Fruit fly (Drosophila melanogaster): ENCODE results near the gene bai.

- TF ChIP-seq fd96Ca (GFP tag; IDR thresholded peaks at IDR 0.05) (no peak), CG8301 (tag; optimal IDR thresholded peaks at IDR 0.05) (no peak), Pif1B (GFP tag; optimal IDR thresholded peaks at IDR 0.05) (no peak), CG15710 (tag; optimal IDR thresholded peaks at IDR 0.05) (no peak), gl (tag; optimal IDR thresholded peaks at IDR 0.05) (no peak), CG34367 (tag; optimal IDR thresholded peaks at IDR 0.05) (no peak)
Observed at dm6 chr3R:25002257-25002656, 36.9 kb upstream of the bai start.
